Worm (Caenorhabditis elegans) whole organism, L2 larva: ENCODE results near the gene fbxa-111.
"Not testable (repeated sequence)": the region's sequence is repeated elsewhere in the genome, so short reads cannot be mapped to it uniquely, and the experiment has no call there.

Source experiments
- F13H6.1 ChIP-seq: sonication (generic microtip); optimal IDR thresholded peaks from 2 replicates; lab custom pipeline; 2016; ENCODE audit warnings: missing genetic modification characterization, missing compliant biosample characterization
- R02D3.7 ChIP-seq: fragments of 150-350 bp; optimal IDR thresholded peaks from 2 replicates; lab custom pipeline; 2014; ENCODE audit warnings: missing biosample characterization, missing genetic modification characterization
- ZK546.5 ChIP-seq: sonication (generic microtip); optimal IDR thresholded peaks from 2 replicates; lab custom pipeline; 2017; ENCODE audit warnings: missing biosample characterization, missing genetic modification characterization
- aly-2 ChIP-seq: fragments of 150-350 bp; optimal IDR thresholded peaks from 2 replicates; lab custom pipeline; 2014; ENCODE audit warnings: missing biosample characterization, missing genetic modification characterization
- ama-1 ChIP-seq: fragments of 150-350 bp; optimal IDR thresholded peaks from 2 replicates; lab custom pipeline; 2018; ENCODE audit warnings: inconsistent platforms
- ceh-82 ChIP-seq: fragments of 150-350 bp; optimal IDR thresholded peaks from 2 replicates; lab custom pipeline; 2014; ENCODE audit warnings: missing biosample characterization, missing genetic modification characterization
- elt-1 ChIP-seq: fragments of 150-350 bp; optimal IDR thresholded peaks from 2 replicates; lab custom pipeline; 2014; ENCODE audit warnings: missing biosample characterization, missing genetic modification characterization
- elt-3 ChIP-seq: sonication (generic microtip); optimal IDR thresholded peaks from 2 replicates; lab custom pipeline; 2017; ENCODE audit warnings: missing biosample characterization, missing genetic modification characterization
- fos-1 ChIP-seq: fragments of 150-350 bp; optimal IDR thresholded peaks from 2 replicates; lab custom pipeline; 2014; ENCODE audit warnings: missing biosample characterization, missing genetic modification characterization
- gmeb-1 ChIP-seq: fragments of 150-350 bp; optimal IDR thresholded peaks from 2 replicates; lab custom pipeline; 2014; ENCODE audit warnings: missing biosample characterization, missing genetic modification characterization
- lin-11 ChIP-seq: fragments of 150-350 bp; sonication (generic microtip); optimal IDR thresholded peaks from 2 replicates; lab custom pipeline; 2014; ENCODE audit warnings: missing biosample characterization, missing genetic modification characterization, inconsistent platforms, mixed read lengths
- lin-39 ChIP-seq: fragments of 150-350 bp; optimal IDR thresholded peaks from 2 replicates; lab custom pipeline; 2014; ENCODE audit warnings: missing biosample characterization, missing genetic modification reagents, missing genetic modification characterization
- lsy-2 ChIP-seq, 2 experiments: fragments of 150-350 bp in 1 of 2; sonication (generic microtip) in 1 of 2; optimal IDR thresholded peaks; 2 replicates each; lab custom pipeline; 2014 to 2017; ENCODE audit warnings: missing biosample characterization in 2 of 2, missing genetic modification characterization in 2 of 2
- mab-5 ChIP-seq: fragments of 150-350 bp; optimal IDR thresholded peaks from 2 replicates; lab custom pipeline; 2014; ENCODE audit warnings: missing biosample characterization, missing genetic modification characterization
- mbf-1 ChIP-seq: sonication (generic microtip); optimal IDR thresholded peaks from 2 replicates; lab custom pipeline; 2017; ENCODE audit warnings: missing biosample characterization, missing genetic modification characterization
- mdl-1 ChIP-seq, 2 experiments: fragments of 150-350 bp in 1 of 2; sonication (generic microtip) in 1 of 2; optimal IDR thresholded peaks; 2 replicates each; lab custom pipeline; 2017; ENCODE audit warnings: missing biosample characterization in 2 of 2, missing genetic modification characterization in 2 of 2
- nhr-10 ChIP-seq: sonication (generic microtip); optimal IDR thresholded peaks from 2 replicates; lab custom pipeline; 2017; ENCODE audit warnings: missing biosample characterization, missing genetic modification characterization
- nhr-11 ChIP-seq: fragments of 150-350 bp; optimal IDR thresholded peaks from 2 replicates; lab custom pipeline; 2014; ENCODE audit warnings: missing biosample characterization, missing genetic modification characterization
- nhr-12 ChIP-seq: fragments of 150-350 bp; optimal IDR thresholded peaks from 2 replicates; lab custom pipeline; 2014; ENCODE audit warnings: missing biosample characterization, missing genetic modification characterization
- nhr-21 ChIP-seq: fragments of 150-350 bp; optimal IDR thresholded peaks from 2 replicates; lab custom pipeline; 2014; ENCODE audit warnings: missing biosample characterization, missing genetic modification characterization
- nhr-23 ChIP-seq: fragments of 150-350 bp; optimal IDR thresholded peaks from 2 replicates; lab custom pipeline; 2014; ENCODE audit warnings: missing biosample characterization, missing genetic modification reagents, missing genetic modification characterization
- nhr-237 ChIP-seq: fragments of 150-350 bp; optimal IDR thresholded peaks from 2 replicates; lab custom pipeline; 2014; ENCODE audit warnings: missing biosample characterization, missing genetic modification characterization
- nhr-25 ChIP-seq: fragments of 150-350 bp; sonication (generic microtip); optimal IDR thresholded peaks from 3 replicates; lab custom pipeline; 2014; ENCODE audit warnings: missing biosample characterization, missing genetic modification characterization
- nhr-6 ChIP-seq: fragments of 150-350 bp; optimal IDR thresholded peaks from 2 replicates; lab custom pipeline; 2014; ENCODE audit warnings: missing biosample characterization, missing genetic modification characterization
- peb-1 ChIP-seq: fragments of 150-350 bp; optimal IDR thresholded peaks from 2 replicates; lab custom pipeline; 2014; ENCODE audit warnings: missing biosample characterization, missing genetic modification characterization
- sem-4 ChIP-seq: fragments of 150-350 bp; optimal IDR thresholded peaks from 2 replicates; lab custom pipeline; 2014; ENCODE audit warnings: missing biosample characterization, missing genetic modification reagents, missing genetic modification characterization
- sma-3 ChIP-seq: sonication (generic microtip); optimal IDR thresholded peaks from 2 replicates; lab custom pipeline; 2016; ENCODE audit warnings: missing genetic modification reagents, missing genetic modification characterization, missing compliant biosample characterization
- snpc-4 ChIP-seq: fragments of 150-350 bp; optimal IDR thresholded peaks from 2 replicates; lab custom pipeline; 2014; ENCODE audit warnings: missing biosample characterization, missing genetic modification characterization
- unc-39 ChIP-seq: fragments of 150-350 bp; optimal IDR thresholded peaks from 2 replicates; lab custom pipeline; 2014; ENCODE audit warnings: missing biosample characterization, missing genetic modification characterization
- unc-55 ChIP-seq: fragments of 150-350 bp; sonication (generic microtip); optimal IDR thresholded peaks from 3 replicates; lab custom pipeline; 2014; ENCODE audit warnings: missing biosample characterization, missing genetic modification reagents, missing genetic modification characterization
- zag-1 ChIP-seq: fragments of 150-350 bp; optimal IDR thresholded peaks from 2 replicates; lab custom pipeline; 2014; ENCODE audit warnings: missing biosample characterization, missing genetic modification characterization
- ztf-11 ChIP-seq: sonication (generic microtip); optimal IDR thresholded peaks from 2 replicates; lab custom pipeline; 2017; ENCODE audit warnings: missing biosample characterization, missing genetic modification characterization
- ztf-4 ChIP-seq: fragments of 150-350 bp; optimal IDR thresholded peaks from 2 replicates; lab custom pipeline; 2014; ENCODE audit warnings: missing biosample characterization, missing genetic modification characterization

The fbxa-111 gene

ce11 chrV:16949609-16950008 is at the start of gene fbxa-111:
TSS of gene fbxa-111 (minus strand) at chrV:16949709.
- not testable (repeated sequence) for TF ChIP-seq lin-39 (tag; lab: Kevin White, UChicago); peb-1 (tag; lab: Kevin White, UChicago); ama-1 (lab: Kevin White, UChicago)

- TF ChIP-seq mbf-1 = no peak
Observed at ce11 chrV:16992383-16992782, 42.9 kb upstream of the fbxa-111 start.

- no peak for TF ChIP-seq snpc-4 (tag; lab: Kevin White, UChicago)
- no peak for TF ChIP-seq nhr-237 (tag; lab: Kevin White, UChicago)
- no peak for TF ChIP-seq ztf-4 (tag; lab: Kevin White, UChicago)
- no peak for TF ChIP-seq lin-11
- TF ChIP-seq ztf-11 = no peak
- no peak for TF ChIP-seq gmeb-1 (tag; lab: Kevin White, UChicago)
- TF ChIP-seq nhr-25 = no peak
- TF ChIP-seq ceh-82 (tag; lab: Kevin White, UChicago) = no peak
- TF ChIP-seq nhr-21 = no peak
- TF ChIP-seq mdl-1 (tag; optimal IDR thresholded peaks at IDR 0.05; lab: Kevin White, UChicago) = no peak
- TF ChIP-seq, all 48 proteins: peak for 0
Observed at ce11 chrV:16991734-16992133, 42.2 kb upstream of the fbxa-111 start, which contains the start of gene srz-95. TSS of gene srz-95 (plus strand) at chrV:16992034.

ce11 chrV:16988614-16989013 is 39.1 kb upstream of the fbxa-111 start, which contains the start of gene Y102A5C.27:
TSS of gene Y102A5C.27 (minus strand) at chrV:16988714.
- TF ChIP-seq ceh-82 (tag; lab: Kevin White, UChicago) (no peak), fos-1 (no peak), sem-4 (no peak), nhr-11 (tag; lab: Kevin White, UChicago) (no peak), nhr-237 (tag; lab: Kevin White, UChicago) (no peak), nhr-12 (tag; lab: Kevin White, UChicago) (no peak), gmeb-1 (tag; lab: Kevin White, UChicago) (no peak), ztf-4 (tag; lab: Kevin White, UChicago) (no peak)

ce11 chrV:16987783-16988182 is 38.3 kb upstream of the fbxa-111 start:
- TF ChIP-seq ceh-82 (tag; lab: Kevin White, UChicago) (no peak), nhr-10 (tag; lab: Kevin White, UChicago) (no peak), nhr-237 (tag; lab: Kevin White, UChicago) (no peak), mab-5 (tag; lab: Kevin White, UChicago) (no peak), nhr-11 (tag; lab: Kevin White, UChicago) (no peak), R02D3.7 (tag; lab: Kevin White, UChicago) (no peak), unc-39 (tag; lab: Kevin White, UChicago) (no peak), sem-4 (no peak)
- TF ChIP-seq, all 48 proteins: peak for 0

- TF ChIP-seq F13H6.1 (tag; lab: Kevin White, UChicago) = no peak
- no peak for TF ChIP-seq gmeb-1 (tag; lab: Kevin White, UChicago)
- TF ChIP-seq nhr-25 = no peak
- no peak for TF ChIP-seq ZK546.5 (tag; lab: Kevin White, UChicago)
- no peak for TF ChIP-seq elt-3 (tag; lab: Kevin White, UChicago)
- no peak for TF ChIP-seq unc-55 (GFP tag; lab: Kevin White, UChicago)
- TF ChIP-seq nhr-6 = no peak
- TF ChIP-seq elt-1 = no peak
- no peak for TF ChIP-seq nhr-23
- TF ChIP-seq lin-39 (tag; lab: Kevin White, UChicago) = no peak
- TF ChIP-seq aly-2 = no peak
- TF ChIP-seq lsy-2 (tag; optimal IDR thresholded peaks at IDR 0.05; lab: Kevin White, UChicago) = no peak
Observed at ce11 chrV:16987035-16987434, 37.5 kb upstream of the fbxa-111 start, which contains the start of gene Y102A5C.40. TSS of gene Y102A5C.40 (minus strand) at chrV:16987135.

ce11 chrV:16980368-16980767 is 30.9 kb upstream of the fbxa-111 start, which contains the start of gene srz-54:
TSS of gene srz-54 (plus strand) at chrV:16980668.
- TF ChIP-seq sem-4 (no peak), zag-1 (tag; lab: Kevin White, UChicago) (no peak), sma-3 (GFP tag; lab: Kevin White, UChicago) (no peak), nhr-25 (no peak)
- TF ChIP-seq, all 48 proteins: peak for 0
